Fruit fly (Drosophila melanogaster) whole organism, wandering third instar larva: ENCODE results near the gene CG18428.
A peak's percentile ranks its signal among the peaks of the same experiment; 100 is the strongest.

ENCODE experiments used
- Abd-B ChIP-seq: fragments of >200 bp; optimal IDR thresholded peaks from 2 replicates; lab custom pipeline; 2017; ENCODE audit warnings: missing biosample characterization, missing genetic modification characterization
- CG32264 ChIP-seq: fragments of 200-800 bp; sonication (Bioruptor generic); optimal IDR thresholded peaks from 2 replicates; lab custom pipeline; 2016; ENCODE audit warnings: missing biosample characterization, missing genetic modification characterization
- CG9705 ChIP-seq: fragments of 200-800 bp; sonication (Bioruptor generic); optimal IDR thresholded peaks from 2 replicates; lab custom pipeline; 2018; ENCODE audit warnings: missing biosample characterization, mild to moderate bottlenecking, missing genetic modification characterization
- CrebA ChIP-seq: fragments of 200-800 bp; sonication (Bioruptor generic); optimal IDR thresholded peaks from 2 replicates; lab custom pipeline; 2016; ENCODE audit warnings: missing biosample characterization, mild to moderate bottlenecking, missing genetic modification characterization, borderline replicate concordance
- Dfd ChIP-seq: fragments of >200 bp; optimal IDR thresholded peaks from 2 replicates; lab custom pipeline; 2017; ENCODE audit warnings: missing biosample characterization, missing genetic modification characterization
- Dif ChIP-seq: fragments of 200-275, 200-300 bp; sonication (Bioruptor generic); optimal IDR thresholded peaks from 2 replicates; lab custom pipeline; 2018; ENCODE audit warnings: missing biosample characterization, missing genetic modification characterization; ENCODE audit not compliant: partially characterized antibody
- GATAd ChIP-seq: sonication (Bioruptor generic); optimal IDR thresholded peaks from 2 replicates; lab custom pipeline; 2016; ENCODE audit warnings: missing biosample characterization, missing genetic modification characterization
- HLH106 ChIP-seq: fragments of 200-800 bp; optimal IDR thresholded peaks from 3 replicates; lab custom pipeline; 2019; ENCODE audit warnings: missing biosample characterization, mild to moderate bottlenecking, missing genetic modification characterization, moderate library complexity
- Hnf4 ChIP-seq: fragments of 200-800 bp; sonication (Bioruptor generic); optimal IDR thresholded peaks from 2 replicates; lab custom pipeline; 2016; ENCODE audit warnings: missing biosample characterization, mild to moderate bottlenecking, missing genetic modification characterization
- Hr78 ChIP-seq: fragments of >200 bp; optimal IDR thresholded peaks from 2 replicates; lab custom pipeline; 2017; ENCODE audit warnings: missing biosample characterization, missing genetic modification characterization
- Hr83 ChIP-seq: fragments of 200-300 bp; sonication (Bioruptor generic); optimal IDR thresholded peaks from 2 replicates; lab custom pipeline; 2016; ENCODE audit warnings: missing biosample characterization, mild to moderate bottlenecking, missing genetic modification characterization, moderate library complexity; ENCODE audit not compliant: poor library complexity, severe bottlenecking
- Jra ChIP-seq: sonication (Bioruptor generic); optimal IDR thresholded peaks from 2 replicates; lab custom pipeline; 2016; ENCODE audit warnings: missing biosample characterization, missing genetic modification characterization
- Mio ChIP-seq: sonication (Bioruptor generic); optimal IDR thresholded peaks from 2 replicates; lab custom pipeline; 2016; ENCODE audit warnings: missing biosample characterization, missing genetic modification characterization
- Myc ChIP-seq: fragments of >200 bp; optimal IDR thresholded peaks from 2 replicates; lab custom pipeline; 2017
- N ChIP-seq: fragments of >200 bp; optimal IDR thresholded peaks from 2 replicates; lab custom pipeline; 2018; ENCODE audit warnings: missing biosample characterization, missing external identifiers, missing genetic modification characterization
- OdsH ChIP-seq: fragments of 200-800 bp; sonication (Bioruptor generic); optimal IDR thresholded peaks from 2 replicates; lab custom pipeline; 2016; ENCODE audit warnings: missing biosample characterization, mild to moderate bottlenecking, missing genetic modification characterization
- Rel ChIP-seq, 2 experiments: fragments of 200-800 bp; sonication (Bioruptor generic) in 1 of 2; optimal IDR thresholded peaks; 2 replicates in 1 of 2; 3 replicates in 1 of 2; lab custom pipeline; 2016 to 2019; ENCODE audit warnings: mild to moderate bottlenecking in 2 of 2, missing biosample characterization in 2 of 2, missing genetic modification characterization in 2 of 2, moderate library complexity in 1 of 2
- Sp1 ChIP-seq: fragments of 200-800 bp; sonication (Bioruptor generic); optimal IDR thresholded peaks from 3 replicates; lab custom pipeline; 2019; ENCODE audit warnings: missing biosample characterization, mild to moderate bottlenecking, missing genetic modification characterization, moderate library complexity
- Vsx2 ChIP-seq: fragments of 200-300, 225-300 bp; sonication (Bioruptor generic); optimal IDR thresholded peaks from 2 replicates; lab custom pipeline; 2018; ENCODE audit warnings: missing biosample characterization, missing genetic modification characterization; ENCODE audit not compliant: partially characterized antibody
- br ChIP-seq: fragments of 200-800 bp; sonication (Bioruptor generic); optimal IDR thresholded peaks from 2 replicates; lab custom pipeline; 2016; ENCODE audit warnings: missing biosample characterization, missing genetic modification characterization
- brk ChIP-seq: fragments of 200-800 bp; sonication (Bioruptor generic); optimal IDR thresholded peaks from 2 replicates; lab custom pipeline; 2016; ENCODE audit warnings: missing biosample characterization, mild to moderate bottlenecking, missing genetic modification characterization
- dl ChIP-seq, 2 experiments: fragments of 175-275, 200-275 bp in 1 of 2; fragments of 200-275 bp in 1 of 2; sonication (Bioruptor generic); optimal IDR thresholded peaks; lab custom pipeline; 2018; ENCODE audit warnings: mild to moderate bottlenecking in 2 of 2, missing biosample characterization in 2 of 2, missing genetic modification characterization in 2 of 2, moderate library complexity in 2 of 2; ENCODE audit not compliant: partially characterized antibody in 2 of 2, insufficient read depth in 1 of 2
- dmrt93B ChIP-seq: fragments of 200-800 bp; sonication (Bioruptor generic); optimal IDR thresholded peaks from 2 replicates; lab custom pipeline; 2018; ENCODE audit warnings: missing biosample characterization, mild to moderate bottlenecking, missing genetic modification characterization
- dsf ChIP-seq: sonication (Bioruptor generic); optimal IDR thresholded peaks from 2 replicates; lab custom pipeline; 2016; ENCODE audit warnings: missing biosample characterization, missing genetic modification characterization, borderline replicate concordance
- ey ChIP-seq: fragments of 200-800 bp; sonication (Bioruptor generic); optimal IDR thresholded peaks from 2 replicates; lab custom pipeline; 2016; ENCODE audit warnings: missing biosample characterization, missing genetic modification characterization
- foxo ChIP-seq, 2 experiments: fragments of 200-800 bp; sonication (Bioruptor generic); optimal IDR thresholded peaks; 2 replicates in 1 of 2; 3 replicates in 1 of 2; lab custom pipeline; 2016 to 2017; ENCODE audit warnings: missing biosample characterization in 2 of 2, missing genetic modification characterization in 2 of 2
- fru ChIP-seq: fragments of 200-800 bp; sonication (Bioruptor generic); optimal IDR thresholded peaks from 3 replicates; lab custom pipeline; 2016; ENCODE audit warnings: missing biosample characterization, mild to moderate bottlenecking, missing genetic modification characterization
- h ChIP-seq: fragments of 200-800 bp; sonication (Bioruptor generic); optimal IDR thresholded peaks from 3 replicates; lab custom pipeline; 2016; ENCODE audit warnings: missing biosample characterization, mild to moderate bottlenecking, missing genetic modification characterization
- jim ChIP-seq: fragments of 175-275, 200-325 bp; sonication (Bioruptor generic); optimal IDR thresholded peaks from 2 replicates; lab custom pipeline; 2016; ENCODE audit warnings: missing biosample characterization, mild to moderate bottlenecking, missing genetic modification characterization
- lola ChIP-seq: fragments of >200 bp; optimal IDR thresholded peaks from 2 replicates; lab custom pipeline; 2017; ENCODE audit warnings: missing biosample characterization, missing genetic modification characterization
- pan ChIP-seq: fragments of >200 bp; optimal IDR thresholded peaks from 2 replicates; lab custom pipeline; 2017
- psq ChIP-seq: fragments of 200-800 bp; sonication (Bioruptor generic); optimal IDR thresholded peaks from 3 replicates; lab custom pipeline; 2017; ENCODE audit warnings: missing biosample characterization, mild to moderate bottlenecking, missing genetic modification characterization, moderate library complexity
- rgr ChIP-seq: fragments of 200-800 bp; sonication (Bioruptor generic); optimal IDR thresholded peaks from 3 replicates; lab custom pipeline; 2016; ENCODE audit warnings: missing biosample characterization, mild to moderate bottlenecking, missing genetic modification characterization
- sage ChIP-seq: fragments of 200-800 bp; sonication (Bioruptor generic); optimal IDR thresholded peaks from 2 replicates; lab custom pipeline; 2016; ENCODE audit warnings: missing biosample characterization, mild to moderate bottlenecking, missing genetic modification characterization
- sv ChIP-seq: fragments of 200-800 bp; sonication (Bioruptor generic); optimal IDR thresholded peaks from 3 replicates; lab custom pipeline; 2016; ENCODE audit warnings: missing biosample characterization, missing genetic modification characterization
- tai ChIP-seq: sonication (Bioruptor generic); optimal IDR thresholded peaks from 2 replicates; lab custom pipeline; 2016; ENCODE audit warnings: missing biosample characterization, missing genetic modification characterization
- usp ChIP-seq: fragments of >200 bp; optimal IDR thresholded peaks from 2 replicates; lab custom pipeline; 2017; ENCODE audit warnings: missing biosample characterization, missing genetic modification characterization
- woc ChIP-seq: sonication (Bioruptor generic); optimal IDR thresholded peaks from 2 replicates; lab custom pipeline; 2016; ENCODE audit warnings: missing biosample characterization, mild to moderate bottlenecking, missing genetic modification characterization

CG18428 gene

DNA sequence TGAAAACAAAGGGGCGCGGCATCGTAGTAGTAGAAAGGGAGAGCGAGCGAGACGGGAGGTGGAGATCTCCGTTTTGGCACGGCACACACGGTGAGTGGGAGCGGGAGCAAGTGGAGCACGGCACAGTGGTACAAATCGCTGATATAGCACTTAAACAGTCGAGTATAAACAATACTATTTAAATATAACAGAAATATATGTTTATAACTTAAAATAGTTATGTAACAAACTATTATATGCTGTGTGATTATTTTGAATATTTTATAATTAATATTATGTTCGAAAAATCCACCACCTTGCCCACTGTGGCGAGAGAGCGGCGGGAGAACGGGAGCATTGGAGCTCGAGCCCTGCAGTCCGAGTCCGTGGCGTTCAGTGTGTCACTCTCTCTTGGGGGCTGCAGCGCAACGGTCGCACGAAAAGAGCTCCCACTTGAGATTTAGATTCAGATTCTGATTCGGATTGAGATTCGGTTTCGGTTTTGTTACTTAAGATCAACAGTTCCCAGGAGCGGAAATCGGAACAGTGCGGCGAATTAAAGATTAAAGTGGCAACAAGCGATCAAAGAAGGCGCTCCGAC lies 32.0 kb downstream of the CG18428 start, which contains the start of gene Kal1 (continued):
- TF ChIP-seq woc (GFP tag; lab: Kevin White, UChicago) (peak; percentile 85), dmrt93B (peak; percentile 94), lola (GFP tag; lab: Kevin White, UChicago) (no peak), dl (GFP tag; optimal IDR thresholded peaks at IDR 0.05; lab: Kevin White, UChicago; ENCODE audit: insufficient read depth in 1 of 2, partially characterized antibody in 2 of 2) (peak in 1 of 2 experiments; percentile 50), CG32264 (GFP tag; lab: Kevin White, UChicago) (peak; percentile 84)

DNA sequence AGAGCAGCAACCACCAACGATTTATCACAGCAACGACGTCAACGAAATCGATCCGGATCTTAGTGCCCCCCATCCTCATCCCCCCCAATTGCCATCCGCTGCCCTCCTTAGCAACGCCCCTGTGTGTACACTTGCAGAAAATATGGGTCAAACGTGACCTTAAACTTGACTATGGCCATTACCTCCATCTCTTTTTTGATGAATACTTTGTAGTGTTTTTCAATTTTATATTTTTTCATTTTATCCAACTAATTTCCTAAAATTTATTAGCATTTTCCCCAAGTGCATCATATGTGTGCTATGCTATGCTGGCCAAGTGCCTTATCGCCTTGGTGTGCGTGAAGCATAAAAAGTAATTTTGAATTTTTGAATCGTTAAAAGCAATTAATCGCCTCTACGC lies 33.8 kb downstream of the CG18428 start:
- peak; percentile 25 for TF ChIP-seq dsf (GFP tag; lab: Kevin White, UChicago)
- peak; percentile 87 for TF ChIP-seq br
- TF ChIP-seq h (GFP tag; lab: Kevin White, UChicago): peak; percentile 93
- peak; percentile 87 for TF ChIP-seq OdsH (GFP tag; lab: Kevin White, UChicago)
- TF ChIP-seq woc (GFP tag; lab: Kevin White, UChicago): peak; percentile 71
- TF ChIP-seq CrebA: no peak
- TF ChIP-seq Rel (GFP tag; optimal IDR thresholded peaks at IDR 0.05; lab: Kevin White, UChicago): no peak
- peak; percentile 47 for TF ChIP-seq Rel (tag; optimal IDR thresholded peaks at IDR 0.05; lab: Kevin White, UChicago)
- TF ChIP-seq Dif (GFP tag; lab: Kevin White, UChicago): no peak
- TF ChIP-seq CG9705 (GFP tag; lab: Kevin White, UChicago): peak; percentile 68
- no peak for TF ChIP-seq Myc
- TF ChIP-seq Vsx2 (GFP tag; lab: Kevin White, UChicago): no peak
- no peak for TF ChIP-seq N (GFP tag; lab: Kevin White, UChicago)
- TF ChIP-seq Abd-B (GFP tag; lab: Kevin White, UChicago): no peak
- no peak for TF ChIP-seq usp
- TF ChIP-seq CG32264 (GFP tag; lab: Kevin White, UChicago): peak; percentile 82
- TF ChIP-seq dl (GFP tag; optimal IDR thresholded peaks at IDR 0.05; lab: Kevin White, UChicago; ENCODE audit: insufficient read depth in 1 of 2, partially characterized antibody in 2 of 2): no peak
- no peak for TF ChIP-seq jim
- TF ChIP-seq Hnf4 (GFP tag; lab: Kevin White, UChicago): peak; percentile 86
- no peak for TF ChIP-seq pan (lab: Kevin White, UChicago)
- TF ChIP-seq ey: peak; percentile 86
- TF ChIP-seq sage (GFP tag; lab: Kevin White, UChicago): peak; percentile 76
- TF ChIP-seq GATAd (GFP tag; lab: Kevin White, UChicago): no peak
- TF ChIP-seq Sp1 (GFP tag; lab: Kevin White, UChicago): peak; percentile 88
- no peak for TF ChIP-seq lola (GFP tag; lab: Kevin White, UChicago)
- peak; percentile 13 to 90 for TF ChIP-seq foxo (GFP tag; optimal IDR thresholded peaks at IDR 0.05; lab: Kevin White, UChicago)
- peak; percentile 64 for TF ChIP-seq dmrt93B
- peak; percentile 89 for TF ChIP-seq rgr
- peak; percentile 87 for TF ChIP-seq HLH106 (tag; lab: Kevin White, UChicago)
- no peak for TF ChIP-seq tai
- peak; percentile 91 for TF ChIP-seq fru (GFP tag; lab: Kevin White, UChicago)
- TF ChIP-seq psq (GFP tag; lab: Kevin White, UChicago): peak; percentile 77
- no peak for TF ChIP-seq Mio
- TF ChIP-seq Dfd (GFP tag; lab: Kevin White, UChicago): no peak
- peak; percentile 80 for TF ChIP-seq Jra (GFP tag; lab: Kevin White, UChicago)
- peak; percentile 5 for TF ChIP-seq Hr83 (GFP tag; lab: Kevin White, UChicago)
- TF ChIP-seq brk (GFP tag; lab: Kevin White, UChicago): peak; percentile 83
- TF ChIP-seq sv (GFP tag; lab: Kevin White, UChicago): no peak
- TF ChIP-seq Hr78: no peak
